Fruit fly (Drosophila melanogaster) whole organism: ENCODE results near the gene CG32295.

ENCODE experiments used
- CG8478 ChIP-seq: fragments of >200 bp; optimal IDR thresholded peaks from 2 replicates; lab custom pipeline; 2018; ENCODE audit warnings: inconsistent platforms
- Dll ChIP-seq: fragments of >200 bp; optimal IDR thresholded peaks from 2 replicates; lab custom pipeline; 2017
- EcR ChIP-seq, 2 experiments: fragments of >200 bp; optimal IDR thresholded peaks; 2 replicates each; lab custom pipeline; 2017; ENCODE audit warnings: missing biosample characterization in 2 of 2, missing genetic modification characterization in 2 of 2, missing genetic modification reagents in 2 of 2
- pan ChIP-seq: fragments of >200 bp; optimal IDR thresholded peaks from 2 replicates; lab custom pipeline; 2017
- psq ChIP-seq: fragments of >200 bp; optimal IDR thresholded peaks from 2 replicates; lab custom pipeline; 2017
- usp ChIP-seq: fragments of >200 bp; optimal IDR thresholded peaks from 2 replicates; lab custom pipeline; 2017; ENCODE audit warnings: missing biosample characterization, missing genetic modification characterization, mixed read lengths

CG32295 gene

dm6 chr3L:2526873-2527272, at the start of gene CG32295:
Gene CG32295 (minus strand): TSS chr3L:2526973.
- TF ChIP-seq pan = no peak
- no peak for TF ChIP-seq CG8478 (lab: Kevin White, UChicago)
- TF ChIP-seq EcR (GFP tag; optimal IDR thresholded peaks at IDR 0.05; lab: Kevin White, UChicago) = no peak
- no peak for TF ChIP-seq Dll (lab: Kevin White, UChicago)
- no peak for TF ChIP-seq usp (GFP tag; lab: Kevin White, UChicago)
- no peak for TF ChIP-seq psq (lab: Kevin White, UChicago)

dm6 chr3L:2575240-2575639, 48.5 kb upstream of the CG32295 start:
- no peak for TF ChIP-seq EcR (GFP tag; optimal IDR thresholded peaks at IDR 0.05; lab: Kevin White, UChicago)
- no peak for TF ChIP-seq pan
- TF ChIP-seq psq (lab: Kevin White, UChicago) = no peak
- TF ChIP-seq CG8478 (lab: Kevin White, UChicago) = no peak
- no peak for TF ChIP-seq Dll (lab: Kevin White, UChicago)
- TF ChIP-seq usp (GFP tag; lab: Kevin White, UChicago) = no peak

dm6 chr3L:2574716-2575115, 47.9 kb upstream of the CG32295 start:
- TF ChIP-seq CG8478 (lab: Kevin White, UChicago) = no peak
- TF ChIP-seq Dll (lab: Kevin White, UChicago) = no peak
- TF ChIP-seq pan = no peak
- TF ChIP-seq usp (GFP tag; lab: Kevin White, UChicago) = no peak
- TF ChIP-seq psq (lab: Kevin White, UChicago) = no peak
- TF ChIP-seq EcR (GFP tag; optimal IDR thresholded peaks at IDR 0.05; lab: Kevin White, UChicago) = no peak

- TF ChIP-seq psq (lab: Kevin White, UChicago) = no peak
- TF ChIP-seq usp (GFP tag; lab: Kevin White, UChicago) = no peak
Observed at dm6 chr3L:2572907-2573591, 46.3 kb upstream of the CG32295 start.

- TF ChIP-seq CG8478 (lab: Kevin White, UChicago) (no peak), usp (GFP tag; lab: Kevin White, UChicago) (no peak)
Observed at dm6 chr3L:2571975-2572374, 45.2 kb upstream of the CG32295 start.

dm6 chr3L:2570269-2570723, 43.5 kb upstream of the CG32295 start:
- TF ChIP-seq usp (GFP tag; lab: Kevin White, UChicago) = no peak
- TF ChIP-seq pan = no peak
- no peak for TF ChIP-seq Dll (lab: Kevin White, UChicago)
- TF ChIP-seq psq (lab: Kevin White, UChicago) = no peak
- TF ChIP-seq EcR (GFP tag; optimal IDR thresholded peaks at IDR 0.05; lab: Kevin White, UChicago) = no peak
- TF ChIP-seq CG8478 (lab: Kevin White, UChicago) = no peak

dm6 chr3L:2568274-2568673, 41.5 kb upstream of the CG32295 start:
- TF ChIP-seq EcR (GFP tag; optimal IDR thresholded peaks at IDR 0.05; lab: Kevin White, UChicago) (peak in 1 of 2 experiments; percentile 80), usp (GFP tag; lab: Kevin White, UChicago) (no peak)

dm6 chr3L:2567050-2567609, 40.4 kb upstream of the CG32295 start:
- no peak for TF ChIP-seq psq (lab: Kevin White, UChicago)
- TF ChIP-seq pan = no peak
- no peak for TF ChIP-seq EcR (GFP tag; optimal IDR thresholded peaks at IDR 0.05; lab: Kevin White, UChicago)
- TF ChIP-seq CG8478 (lab: Kevin White, UChicago) = no peak
- no peak for TF ChIP-seq Dll (lab: Kevin White, UChicago)
- TF ChIP-seq usp (GFP tag; lab: Kevin White, UChicago) = no peak

- TF ChIP-seq psq (lab: Kevin White, UChicago) (no peak), EcR (GFP tag; optimal IDR thresholded peaks at IDR 0.05; lab: Kevin White, UChicago) (no peak), CG8478 (lab: Kevin White, UChicago) (no peak), Dll (lab: Kevin White, UChicago) (no peak), pan (no peak), usp (GFP tag; lab: Kevin White, UChicago) (no peak)
Observed at dm6 chr3L:2566029-2566428, 39.3 kb upstream of the CG32295 start.

dm6 chr3L:2555670-2556069, 28.9 kb upstream of the CG32295 start:
- no peak for TF ChIP-seq EcR (GFP tag; optimal IDR thresholded peaks at IDR 0.05; lab: Kevin White, UChicago)
- TF ChIP-seq pan = no peak
- TF ChIP-seq usp (GFP tag; lab: Kevin White, UChicago) = no peak
- no peak for TF ChIP-seq CG8478 (lab: Kevin White, UChicago)
- TF ChIP-seq psq (lab: Kevin White, UChicago) = no peak
- no peak for TF ChIP-seq Dll (lab: Kevin White, UChicago)

- no peak for TF ChIP-seq pan
- no peak for TF ChIP-seq psq (lab: Kevin White, UChicago)
- no peak for TF ChIP-seq Dll (lab: Kevin White, UChicago)
- TF ChIP-seq CG8478 (lab: Kevin White, UChicago) = no peak
- no peak for TF ChIP-seq usp (GFP tag; lab: Kevin White, UChicago)
Observed at dm6 chr3L:2554118-2554814, 27.5 kb upstream of the CG32295 start, which contains the start of gene Spn. Gene Spn (minus strand): TSS chr3L:2554292.
